Worm (Caenorhabditis elegans) whole organism, mixed stage, embryonic: ENCODE data around the gene C54E10.7.

Experiments used
- blmp-1 ChIP-seq: fragments of 150-350 bp; optimal IDR thresholded peaks from 2 replicates; lab custom pipeline; 2014; ENCODE audit warnings: missing biosample characterization, missing genetic modification characterization
- elt-3 ChIP-seq: fragments of 150-350 bp; optimal IDR thresholded peaks from 2 replicates; lab custom pipeline; 2014; ENCODE audit warnings: missing biosample characterization, missing genetic modification characterization
- unc-62 ChIP-seq: fragments of 150-350 bp; optimal IDR thresholded peaks from 2 replicates; lab custom pipeline; 2014; ENCODE audit warnings: missing biosample characterization, missing genetic modification reagents, missing genetic modification characterization
- zip-8 ChIP-seq: fragments of 150-350 bp; optimal IDR thresholded peaks from 2 replicates; lab custom pipeline; 2014; ENCODE audit warnings: missing biosample characterization, missing genetic modification characterization
- ztf-11 ChIP-seq: fragments of 150-350 bp; optimal IDR thresholded peaks from 2 replicates; lab custom pipeline; 2014; ENCODE audit warnings: missing biosample characterization, missing genetic modification characterization

DNA sequence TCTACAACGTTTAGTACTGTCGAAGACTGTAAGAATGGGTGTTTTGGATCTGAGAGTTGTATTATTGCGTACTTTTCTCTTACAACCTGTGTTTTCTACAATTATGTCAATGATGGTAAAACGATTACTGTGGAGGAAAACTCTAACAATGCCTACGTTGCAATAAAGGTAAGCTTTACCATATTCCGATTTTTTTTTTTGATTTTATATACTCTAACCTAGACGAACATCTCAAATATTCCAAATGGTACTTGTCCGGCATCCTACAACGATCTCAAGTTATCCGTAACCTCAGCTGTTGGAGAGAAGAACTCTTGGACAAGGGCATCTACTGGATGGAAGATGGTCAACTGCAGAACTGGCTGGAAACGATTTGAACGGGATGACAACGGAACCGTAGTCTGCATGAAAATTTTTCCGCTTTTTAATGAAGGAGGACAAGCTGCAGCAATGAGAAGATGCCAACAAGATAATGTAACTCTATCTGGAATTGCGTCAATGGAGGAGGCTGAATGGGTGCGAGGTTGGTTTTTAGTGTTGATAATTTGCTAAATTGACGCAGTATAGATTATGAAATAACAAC is 39.6 kb upstream of the C54E10.7 start:
- TF ChIP-seq blmp-1 (tag; lab: Kevin White, UChicago) (no peak), elt-3 (tag; lab: Kevin White, UChicago) (no peak), zip-8 (no peak), unc-62 (GFP tag; lab: Kevin White, UChicago) (no peak), ztf-11 (tag; lab: Kevin White, UChicago) (no peak)
